Worm (Caenorhabditis elegans): ENCODE data around the gene nlp-80.

DNA sequence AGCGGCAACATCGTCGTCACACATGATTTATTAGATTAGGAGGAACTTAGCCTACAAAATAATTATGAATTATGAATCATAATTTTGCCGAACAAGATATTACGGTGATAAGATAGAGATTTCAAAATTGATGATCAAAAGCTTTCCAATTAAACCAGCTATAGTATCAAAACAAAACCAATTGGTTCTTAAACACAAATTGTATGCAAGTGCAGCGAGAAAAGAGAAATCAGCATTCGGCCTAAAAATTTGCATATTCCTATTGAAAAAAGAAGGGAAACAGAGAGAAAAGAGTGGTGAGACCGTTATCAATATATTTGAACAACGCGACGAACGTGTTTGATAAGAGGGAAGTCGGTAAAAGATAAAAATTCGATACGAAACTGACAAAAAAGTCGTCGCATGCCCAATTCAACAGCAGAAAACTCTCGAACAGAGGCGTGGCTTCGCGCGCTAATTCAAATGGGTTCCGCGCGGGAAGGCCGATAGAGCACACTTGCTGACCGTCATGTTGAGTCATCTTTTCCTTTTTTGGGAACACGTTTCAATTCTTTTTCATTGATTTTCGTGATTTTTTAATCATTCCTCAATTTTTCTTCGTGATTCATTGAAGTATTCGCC, 12.8 kb upstream of the nlp-80 start, which contains the start of gene act-2:
- TF ChIP-seq ceh-18 (tag; optimal IDR thresholded peaks at IDR 0.05): peak; percentile 32
- TF ChIP-seq nhr-11 (tag; optimal IDR thresholded peaks at IDR 0.05): no peak
- no peak for TF ChIP-seq ceh-9 (tag; optimal IDR thresholded peaks at IDR 0.05)
- no peak for TF ChIP-seq che-1 (tag; optimal IDR thresholded peaks at IDR 0.05)
- TF ChIP-seq tbx-7 (tag; optimal IDR thresholded peaks at IDR 0.05): no peak
- no peak for TF ChIP-seq ceh-22 (tag; optimal IDR thresholded peaks at IDR 0.05)

Data from whole organism, late embryonic.